Worm (Caenorhabditis elegans): ENCODE data around the gene timm-17B.1.
"Not testable (repeated sequence)": the region's sequence is repeated elsewhere in the genome, so short reads cannot be mapped to it uniquely, and the experiment has no call there.

timm-17B.1 gene

DNA sequence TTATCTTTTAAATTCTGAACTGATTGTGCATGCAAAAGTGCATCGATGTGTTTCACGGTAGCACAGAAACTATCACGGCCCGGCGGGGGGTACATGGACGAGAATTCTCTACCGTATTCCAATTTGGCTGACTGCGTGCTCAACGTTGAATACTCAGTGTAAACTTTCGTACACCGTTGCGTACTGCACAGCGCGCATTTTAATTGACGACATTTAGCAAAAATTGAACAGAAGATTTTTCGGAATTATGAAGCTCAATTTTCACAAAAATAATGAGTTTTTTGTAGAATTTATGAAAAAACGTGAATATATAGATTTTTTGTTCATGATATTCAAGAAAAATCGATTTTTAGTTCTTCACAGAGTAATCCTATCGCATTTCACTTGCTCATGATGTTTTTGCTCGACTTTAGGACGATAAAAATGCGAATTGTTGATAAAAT lies 19.8 kb downstream of the timm-17B.1 start:
- peak; percentile 43 for TF ChIP-seq nhr-25 (tag; optimal IDR thresholded peaks at IDR 0.05)
- TF ChIP-seq ztf-4 (tag; optimal IDR thresholded peaks at IDR 0.05), result peak; percentile 0
- peak; percentile 88 for TF ChIP-seq lsy-12 (tag; optimal IDR thresholded peaks at IDR 0.05)
- peak; percentile 58 for TF ChIP-seq nfya-1 (tag; optimal IDR thresholded peaks at IDR 0.05; ENCODE audit: insufficient read depth)
- peak; percentile 60 for TF ChIP-seq lin-15B (tag; optimal IDR thresholded peaks at IDR 0.05)
- TF ChIP-seq tbx-2 (tag; optimal IDR thresholded peaks at IDR 0.05), result peak; percentile 77
- TF ChIP-seq nhr-11 (tag; optimal IDR thresholded peaks at IDR 0.05), result peak; percentile 77
- peak; percentile 73 for TF ChIP-seq nhr-23 (tag; optimal IDR thresholded peaks at IDR 0.05)
- TF ChIP-seq ceh-28 (tag; optimal IDR thresholded peaks at IDR 0.05), result peak; percentile 70
- peak; percentile 6 for TF ChIP-seq pha-4 (tag; optimal IDR thresholded peaks at IDR 0.05)
- TF ChIP-seq elt-2 (tag; optimal IDR thresholded peaks at IDR 0.05), result peak; percentile 73
- peak; percentile 7 for TF ChIP-seq hmg-11 (tag; optimal IDR thresholded peaks at IDR 0.05)
- TF ChIP-seq nhr-77 (tag; optimal IDR thresholded peaks at IDR 0.05), result peak; percentile 37
- TF ChIP-seq nhr-43 (tag; optimal IDR thresholded peaks at IDR 0.05; ENCODE audit: poor library complexity, severe bottlenecking), result peak; percentile 64
- TF ChIP-seq R02D3.7 (tag; optimal IDR thresholded peaks at IDR 0.05), result peak; percentile 76
- TF ChIP-seq ZK546.5 (tag; optimal IDR thresholded peaks at IDR 0.05), result peak; percentile 60

DNA sequence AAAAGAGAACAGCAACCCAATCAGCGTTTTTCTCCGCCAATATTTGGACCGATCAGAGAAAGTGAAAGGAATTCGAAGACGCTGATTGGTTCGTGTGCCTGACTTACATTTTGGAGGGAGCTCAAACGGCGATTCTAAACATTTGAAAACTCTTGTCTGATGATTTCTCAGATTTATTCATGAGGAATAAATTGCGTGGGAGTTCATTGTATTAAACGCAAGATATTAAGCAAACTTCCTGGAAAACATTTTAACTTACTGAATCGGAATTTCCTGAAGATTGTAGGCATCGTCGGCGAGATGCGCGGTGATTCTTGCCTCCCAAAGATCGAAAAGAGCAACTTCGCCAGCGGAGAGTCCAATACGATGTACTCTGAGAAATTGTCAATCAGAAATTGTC lies 20.7 kb downstream of the timm-17B.1 start, which contains the start of gene K08F11.1:
K08F11.1 (plus strand) TSS at position 301 of the 400 bp plus-strand sequence.
- TF ChIP-seq nhr-76 (tag; optimal IDR thresholded peaks at IDR 0.05) (no peak), mdl-1 (tag; optimal IDR thresholded peaks at IDR 0.05) (no peak)

DNA sequence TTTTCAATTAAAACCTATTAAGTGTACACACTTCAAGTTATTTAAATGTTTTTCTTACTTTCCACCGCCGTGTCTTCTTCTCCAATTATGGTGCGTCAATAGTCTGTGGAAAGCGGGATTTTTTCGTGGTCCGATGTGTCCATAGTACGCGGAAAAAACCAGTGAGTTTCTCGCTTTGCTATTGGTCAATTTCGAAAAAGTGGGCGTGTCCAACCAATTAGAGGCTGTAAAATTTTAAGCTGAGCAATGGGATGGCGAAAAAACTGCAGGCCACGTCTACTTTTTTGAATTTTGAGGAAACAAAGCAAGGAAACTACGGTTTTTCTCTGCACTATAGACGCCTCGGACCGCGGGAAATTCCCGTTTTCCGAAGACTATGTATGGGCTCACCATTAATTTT lies 21.6 kb downstream of the timm-17B.1 start:
- no peak for TF ChIP-seq sea-2 (GFP tag; optimal IDR thresholded peaks at IDR 0.05)
- no peak for TF ChIP-seq nhr-11 (tag; optimal IDR thresholded peaks at IDR 0.05)
- no peak for TF ChIP-seq fkh-10 (GFP tag; optimal IDR thresholded peaks at IDR 0.05)
- no peak for TF ChIP-seq lin-39 (tag; optimal IDR thresholded peaks at IDR 0.05)
- no peak for TF ChIP-seq R02D3.7 (tag; optimal IDR thresholded peaks at IDR 0.05)
- no peak for TF ChIP-seq jun-1 (tag; optimal IDR thresholded peaks at IDR 0.05)
- no peak for TF ChIP-seq nhr-25 (tag; optimal IDR thresholded peaks at IDR 0.05)
- TF ChIP-seq nhr-23 (tag; optimal IDR thresholded peaks at IDR 0.05), result no peak
- no peak for TF ChIP-seq fkh-2 (tag; optimal IDR thresholded peaks at IDR 0.05)
- TF ChIP-seq lsy-12 (tag; optimal IDR thresholded peaks at IDR 0.05), result no peak
- no peak for TF ChIP-seq ceh-16 (tag; optimal IDR thresholded peaks at IDR 0.05)
- no peak for TF ChIP-seq nhr-43 (tag; optimal IDR thresholded peaks at IDR 0.05; ENCODE audit: poor library complexity, severe bottlenecking)
- TF ChIP-seq eor-1 (tag; optimal IDR thresholded peaks at IDR 0.05), result no peak
- TF ChIP-seq ZK546.5 (tag; optimal IDR thresholded peaks at IDR 0.05), result no peak

DNA sequence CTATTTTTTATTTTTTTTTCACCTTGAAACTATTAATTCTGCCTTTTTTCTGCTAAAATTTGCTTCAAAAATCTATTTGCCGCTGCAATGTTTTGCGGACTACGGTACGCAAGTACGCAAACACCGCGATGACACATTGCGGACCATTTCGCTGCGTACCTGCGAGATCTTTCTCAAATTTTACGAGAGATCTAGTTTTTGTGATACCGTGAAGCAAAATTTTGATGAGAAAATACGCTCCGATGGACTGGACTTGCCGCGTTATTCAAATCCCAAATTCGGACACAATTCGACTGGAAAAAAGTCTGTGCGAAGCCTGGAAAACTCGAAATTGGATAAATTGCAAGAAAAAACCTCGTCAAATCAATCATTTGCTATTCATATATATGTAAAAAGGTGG lies 24.8 kb downstream of the timm-17B.1 start:
- TF ChIP-seq lin-15B (tag; optimal IDR thresholded peaks at IDR 0.05), result peak; percentile 19
- TF ChIP-seq nfya-1 (tag; optimal IDR thresholded peaks at IDR 0.05; ENCODE audit: insufficient read depth), result peak; percentile 22
- TF ChIP-seq elt-2 (tag; optimal IDR thresholded peaks at IDR 0.05), result peak; percentile 1
- TF ChIP-seq tbx-2 (tag; optimal IDR thresholded peaks at IDR 0.05), result peak; percentile 27

DNA sequence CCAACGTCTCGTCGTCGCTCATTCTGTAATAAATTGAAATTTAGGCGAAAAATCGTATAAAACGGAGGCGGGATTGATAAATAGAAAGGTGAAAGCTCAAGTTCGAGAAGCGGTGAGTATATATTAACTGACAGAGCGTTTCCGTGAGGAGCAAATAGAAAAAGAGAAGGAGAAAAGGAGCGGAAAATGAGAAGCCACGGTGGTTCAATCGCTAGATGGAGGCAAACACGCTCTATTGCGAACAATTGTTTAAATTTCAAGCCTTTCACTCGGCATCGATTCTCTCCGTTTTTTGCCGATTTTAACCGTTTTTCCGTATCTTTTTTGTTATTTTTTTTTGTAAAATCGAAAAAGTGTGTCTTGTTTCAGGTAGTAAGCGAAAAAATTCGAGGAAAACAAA lies 29.5 kb downstream of the timm-17B.1 start, which contains the start of gene miro-1:
miro-1 (minus strand) TSS at position 23 of the 400 bp plus-strand sequence.
- not testable (repeated sequence) for TF ChIP-seq fos-1, jun-1, mml-1 (tag; optimal IDR thresholded peaks at IDR 0.05)

DNA sequence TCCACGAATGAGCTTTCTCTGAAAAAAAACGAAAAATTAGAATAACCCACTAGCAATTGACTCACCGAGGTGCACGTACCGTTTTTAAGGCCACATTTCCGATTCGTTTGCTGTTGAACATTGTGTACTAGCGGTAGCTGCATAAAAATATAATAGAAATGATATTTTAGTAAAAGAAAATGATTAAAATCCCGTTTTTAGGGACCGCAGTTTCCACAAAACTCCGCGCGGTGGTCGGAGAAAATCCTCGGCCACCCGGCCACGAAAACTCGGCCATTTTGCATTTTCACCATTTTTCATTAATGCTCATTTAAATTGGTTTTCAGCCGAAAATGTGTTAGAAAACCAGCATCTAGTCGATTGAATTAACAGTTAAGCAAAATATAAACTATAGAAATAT lies 32.9 kb downstream of the timm-17B.1 start, which contains the start of gene yars-2:
yars-2 (minus strand) TSS at position 249 of the 400 bp plus-strand sequence.
- TF ChIP-seq lin-15B (tag; optimal IDR thresholded peaks at IDR 0.05) (peak; percentile 27), pha-4 (tag; optimal IDR thresholded peaks at IDR 0.05) (peak; percentile 26), elt-3 (tag; optimal IDR thresholded peaks at IDR 0.05) (no peak), nhr-77 (tag; optimal IDR thresholded peaks at IDR 0.05) (no peak), nhr-43 (tag; optimal IDR thresholded peaks at IDR 0.05; ENCODE audit: poor library complexity, severe bottlenecking) (no peak), hmg-11 (tag; optimal IDR thresholded peaks at IDR 0.05) (no peak), nfya-1 (tag; optimal IDR thresholded peaks at IDR 0.05; ENCODE audit: insufficient read depth) (peak; percentile 10), R02D3.7 (tag; optimal IDR thresholded peaks at IDR 0.05) (no peak)

Data from whole organism, L3 larva.